Worm (Caenorhabditis elegans): Measurements from ENCODE around the gene arrd-12.

The arrd-12 gene

ce11 chrII:13796312-13796711, 30.3 kb downstream of the arrd-12 start:
- TF ChIP-seq efl-1 (optimal IDR thresholded peaks at IDR 0.05) (no peak), efl-1 (GFP tag; optimal IDR thresholded peaks at IDR 0.05 in 1 of 2) (peak in 1 of 2 experiments; percentile 50), lin-35 (GFP tag; optimal IDR thresholded peaks at IDR 0.05) (no peak), Y116A8C.19 (tag; optimal IDR thresholded peaks at IDR 0.05; ENCODE audit: borderline replicate concordance) (no peak), nhr-237 (tag; optimal IDR thresholded peaks at IDR 0.05) (no peak), mdl-1 (tag; optimal IDR thresholded peaks at IDR 0.05) (no peak)

ce11 chrII:13806269-13806668, 40.2 kb downstream of the arrd-12 start:
- TF ChIP-seq unc-86 (tag; optimal IDR thresholded peaks at IDR 0.05) (no peak), blmp-1 (tag; optimal IDR thresholded peaks at IDR 0.05) (no peak), nhr-85 (tag) (no peak), skn-1 (tag; optimal IDR thresholded peaks at IDR 0.05) (no peak), rnt-1 (tag; optimal IDR thresholded peaks at IDR 0.05) (no peak), egl-27 (tag; optimal IDR thresholded peaks at IDR 0.05) (no peak), mef-2 (tag; optimal IDR thresholded peaks at IDR 0.05) (no peak), aha-1 (tag; optimal IDR thresholded peaks at IDR 0.05) (no peak), C34B4.2 (tag; optimal IDR thresholded peaks at IDR 0.05) (no peak), nhr-77 (tag; optimal IDR thresholded peaks at IDR 0.05) (peak; percentile 61), ceh-90 (tag; optimal IDR thresholded peaks at IDR 0.05) (no peak), mep-1 (tag; optimal IDR thresholded peaks at IDR 0.05) (no peak), efl-1 (optimal IDR thresholded peaks at IDR 0.05) (no peak), efl-1 (GFP tag; optimal IDR thresholded peaks at IDR 0.05 in 1 of 2) (peak in 1 of 2 experiments; percentile 24), nhr-11 (tag; optimal IDR thresholded peaks at IDR 0.05) (no peak), ceh-88 (GFP tag; IDR thresholded peaks at IDR 0.05) (no peak), ceh-8 (GFP tag; optimal IDR thresholded peaks at IDR 0.05) (no peak), sup-37 (GFP tag; optimal IDR thresholded peaks at IDR 0.05) (no peak), fos-1 (tag; optimal IDR thresholded peaks at IDR 0.05) (no peak)

ce11 chrII:13812335-13812734, 46.3 kb downstream of the arrd-12 start:
- no peak for TF ChIP-seq nhr-90 (tag; optimal IDR thresholded peaks at IDR 0.05; ENCODE audit: poor library complexity)
- TF ChIP-seq lin-14 (GFP tag; optimal IDR thresholded peaks at IDR 0.05) = peak; percentile 38
- no peak for TF ChIP-seq lir-3 (tag; optimal IDR thresholded peaks at IDR 0.05; ENCODE audit: poor library complexity)
- no peak for TF ChIP-seq unc-98 (GFP tag; IDR thresholded peaks at IDR 0.05)
- TF ChIP-seq unc-130 (tag; optimal IDR thresholded peaks at IDR 0.05) = no peak
- TF ChIP-seq fkh-10 (GFP tag; optimal IDR thresholded peaks at IDR 0.05) = peak; percentile 61

DNA sequence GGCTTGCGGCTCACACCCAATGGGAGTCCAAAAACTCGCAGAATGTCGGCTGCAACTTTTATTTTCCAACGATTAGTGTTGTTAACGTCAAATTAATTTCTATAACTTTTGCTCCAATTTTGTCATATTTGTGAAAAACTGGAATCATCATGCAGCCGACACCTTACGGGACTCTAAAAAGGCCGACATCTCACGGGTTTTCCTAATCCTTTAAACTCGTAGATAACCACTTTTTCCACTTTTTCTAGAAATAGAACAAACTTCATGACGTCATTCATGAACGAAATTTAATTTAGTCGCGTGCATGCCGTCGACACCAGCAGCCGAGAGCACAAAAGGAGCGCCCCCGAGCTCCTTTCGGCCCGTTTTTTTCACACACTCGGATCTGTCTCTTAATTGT, 47.4 kb downstream of the arrd-12 start:
- TF ChIP-seq snpc-4 (tag; optimal IDR thresholded peaks at IDR 0.05) (peak; percentile 69), sptf-1 (tag; optimal IDR thresholded peaks at IDR 0.05) (no peak), nhr-71 (tag; optimal IDR thresholded peaks at IDR 0.05) (peak; percentile 49), lin-14 (GFP tag; optimal IDR thresholded peaks at IDR 0.05) (peak; percentile 76), nhr-47 (tag; optimal IDR thresholded peaks at IDR 0.05) (peak; percentile 48), tbx-2 (tag; optimal IDR thresholded peaks at IDR 0.05) (peak; percentile 31), aly-2 (tag; optimal IDR thresholded peaks at IDR 0.05) (no peak), fkh-10 (GFP tag; optimal IDR thresholded peaks at IDR 0.05) (peak; percentile 38), nhr-85 (tag) (peak; percentile 4), swsn-7 (tag; optimal IDR thresholded peaks at IDR 0.05) (peak; percentile 16), ces-1 (GFP tag; optimal IDR thresholded peaks at IDR 0.05) (peak; percentile 58), ztf-11 (tag; optimal IDR thresholded peaks at IDR 0.05) (no peak)

All from whole organism, L1 larva.